Fruit fly (Drosophila melanogaster): ENCODE measurements around the gene Hmbs.

Gene Hmbs

DNA sequence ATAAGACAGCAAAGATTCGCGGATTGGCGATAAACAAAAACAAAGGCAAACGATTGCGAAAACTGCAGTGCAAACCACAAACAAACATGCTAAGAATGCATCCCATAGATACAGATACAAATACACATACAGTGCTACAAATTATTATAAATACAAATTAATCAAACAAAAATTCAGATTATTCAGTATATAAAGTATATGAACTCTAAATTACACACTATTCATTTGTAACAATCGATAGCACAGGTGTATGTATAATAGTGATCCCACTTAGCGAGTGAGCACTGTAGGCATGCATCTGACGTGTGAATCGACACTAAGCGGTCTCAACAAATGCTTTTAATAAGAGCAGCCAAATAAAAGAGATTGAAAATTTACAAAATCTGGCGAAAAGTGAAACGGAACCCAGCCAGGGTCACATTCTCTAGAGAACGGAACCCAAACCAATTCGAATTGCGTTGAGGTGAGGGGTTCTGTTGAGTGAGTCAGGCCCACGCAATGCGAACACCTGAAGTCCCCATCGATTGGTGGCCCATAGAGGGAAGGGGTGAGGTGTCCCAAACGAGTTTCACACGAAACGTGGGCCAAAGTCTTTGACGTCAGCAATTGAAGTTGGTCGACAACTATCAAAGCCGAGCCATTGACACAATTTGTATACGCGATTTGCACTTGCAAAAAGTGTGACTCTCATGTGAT, 39.9 kb downstream of the Hmbs start (continued):
- TF ChIP-seq OdsH (GFP tag; optimal IDR thresholded peaks at IDR 0.05), result peak; percentile 63

DNA sequence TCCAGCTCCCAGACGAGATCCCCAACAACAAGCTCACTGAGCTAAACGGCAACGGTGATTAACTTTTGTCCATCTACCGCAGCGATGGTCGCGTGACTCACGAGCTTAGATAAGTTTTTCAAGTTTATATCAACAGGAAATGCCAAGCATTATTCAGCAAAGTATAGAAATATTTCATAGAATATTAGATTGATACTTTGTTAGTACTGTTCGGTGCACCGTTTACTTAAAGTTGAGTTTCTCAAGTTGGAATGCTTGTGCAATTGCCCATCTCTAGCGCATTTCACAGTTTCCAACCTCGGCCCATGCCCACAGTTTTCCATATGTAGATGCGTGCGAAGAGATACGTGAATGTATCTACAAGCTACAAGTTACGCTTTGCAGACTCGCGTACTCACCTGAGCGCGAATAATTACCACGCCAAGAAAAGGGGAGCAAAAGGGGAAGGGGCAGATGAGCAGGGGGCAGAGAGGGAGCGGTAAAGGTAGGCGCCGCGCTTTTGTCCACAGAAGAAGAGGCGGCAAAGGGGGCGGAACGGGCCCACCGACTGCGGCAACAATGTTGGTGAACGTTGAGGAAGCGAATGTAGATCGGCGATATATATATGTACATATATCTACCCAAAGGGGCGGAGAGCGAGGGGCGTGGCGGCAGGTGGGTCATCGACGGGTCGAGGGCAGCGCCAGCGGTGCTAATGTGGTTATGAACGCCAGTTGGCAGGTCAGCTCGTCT, 41.5 kb downstream of the Hmbs start:
- TF ChIP-seq dl (GFP tag; optimal IDR thresholded peaks at IDR 0.05; ENCODE audit: insufficient read depth in 1 of 2, partially characterized antibody in 2 of 2), result no peak
- peak; percentile 1 for TF ChIP-seq sv (GFP tag; optimal IDR thresholded peaks at IDR 0.05)
- peak; percentile 15 for TF ChIP-seq h (GFP tag; optimal IDR thresholded peaks at IDR 0.05)

DNA sequence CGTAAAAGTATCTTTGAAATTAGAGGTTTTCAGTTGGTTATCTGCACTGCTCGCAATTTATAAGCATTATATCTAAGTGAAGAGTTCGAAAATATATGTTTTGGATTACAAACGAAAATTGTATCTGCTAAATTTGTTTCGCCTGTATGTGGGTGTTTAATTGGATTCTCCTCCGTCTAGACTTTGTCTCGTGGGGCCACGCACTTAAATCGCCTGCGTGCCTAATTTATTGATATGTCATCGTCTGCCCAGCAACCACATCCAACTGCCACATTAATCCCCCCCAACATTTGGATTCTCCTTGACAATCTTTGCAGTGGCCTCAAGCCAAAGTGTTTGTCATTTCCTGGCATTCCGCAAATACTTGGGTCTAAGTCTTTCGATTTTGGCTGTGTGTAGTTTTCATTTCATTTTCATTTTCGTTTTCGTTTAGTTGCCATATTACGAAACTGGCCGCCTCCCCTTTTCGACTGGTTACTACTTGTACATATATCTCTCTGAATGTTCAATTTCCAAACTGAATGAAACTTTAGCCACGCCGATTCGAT, 43.5 kb downstream of the Hmbs start:
- no peak for TF ChIP-seq pan (optimal IDR thresholded peaks at IDR 0.05)

DNA sequence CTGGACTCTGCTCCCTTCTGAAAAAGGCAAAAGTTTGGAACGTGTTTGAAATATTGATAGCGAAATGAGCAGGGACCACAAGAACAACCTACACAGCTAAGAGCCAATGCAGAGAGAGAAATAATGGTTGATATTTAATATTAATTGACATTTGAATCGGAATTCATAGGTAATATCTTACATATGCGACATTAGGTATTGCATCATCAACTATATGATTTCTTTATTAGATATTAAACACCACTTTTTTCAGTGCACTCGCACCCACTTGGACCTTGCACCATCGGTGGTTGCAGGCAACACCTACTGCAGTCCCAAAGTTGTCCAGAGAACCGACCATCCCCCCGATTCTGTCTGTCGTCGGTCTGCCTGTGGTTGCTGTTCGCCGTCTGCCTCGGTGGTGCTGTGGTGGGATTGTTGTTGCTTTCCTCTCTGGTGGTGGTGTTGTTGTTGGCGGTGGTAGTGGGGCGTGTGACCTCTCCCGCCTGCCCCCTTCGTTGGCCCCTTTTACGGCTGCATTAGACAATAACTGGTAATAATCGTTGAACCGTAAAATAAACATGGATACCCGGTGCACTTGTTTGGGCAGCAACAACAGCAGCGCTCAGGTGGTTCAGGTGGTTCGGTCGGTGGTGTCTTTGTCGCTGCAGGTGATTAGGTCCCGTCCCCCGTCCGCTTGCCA, 44.3 kb downstream of the Hmbs start:
- TF ChIP-seq Vsx2 (GFP tag; optimal IDR thresholded peaks at IDR 0.05; ENCODE audit: partially characterized antibody), result no peak
- peak; percentile 76 for TF ChIP-seq br (GFP tag; optimal IDR thresholded peaks at IDR 0.05)
- TF ChIP-seq CG32264 (GFP tag; optimal IDR thresholded peaks at IDR 0.05), result peak; percentile 57
- peak; percentile 81 for TF ChIP-seq fru (GFP tag; optimal IDR thresholded peaks at IDR 0.05)
- peak; percentile 4 for TF ChIP-seq tai (GFP tag; optimal IDR thresholded peaks at IDR 0.05)
- TF ChIP-seq sv (GFP tag; optimal IDR thresholded peaks at IDR 0.05), result peak; percentile 39
- peak; percentile 11 for TF ChIP-seq brk (GFP tag; optimal IDR thresholded peaks at IDR 0.05)
- peak; percentile 75 for TF ChIP-seq rgr (GFP tag; optimal IDR thresholded peaks at IDR 0.05)
- no peak for TF ChIP-seq N (GFP tag; optimal IDR thresholded peaks at IDR 0.05)
- peak; percentile 75 for TF ChIP-seq OdsH (GFP tag; optimal IDR thresholded peaks at IDR 0.05)
- TF ChIP-seq dsf (GFP tag; optimal IDR thresholded peaks at IDR 0.05; ENCODE audit: borderline replicate concordance), result peak; percentile 25
- peak; percentile 84 for TF ChIP-seq Sp1 (GFP tag; optimal IDR thresholded peaks at IDR 0.05)
- peak; percentile 32 for TF ChIP-seq CG9705 (GFP tag; optimal IDR thresholded peaks at IDR 0.05)
- peak; percentile 65 for TF ChIP-seq Jra (GFP tag; optimal IDR thresholded peaks at IDR 0.05)
- peak; percentile 70 for TF ChIP-seq psq (GFP tag; optimal IDR thresholded peaks at IDR 0.05)
- peak; percentile 80 for TF ChIP-seq HLH106 (tag; optimal IDR thresholded peaks at IDR 0.05)
- peak; percentile 72 for TF ChIP-seq ey (GFP tag; optimal IDR thresholded peaks at IDR 0.05)
- TF ChIP-seq h (GFP tag; optimal IDR thresholded peaks at IDR 0.05), result peak; percentile 83
- TF ChIP-seq Abd-B (GFP tag; optimal IDR thresholded peaks at IDR 0.05), result no peak
- no peak for TF ChIP-seq Dif (GFP tag; optimal IDR thresholded peaks at IDR 0.05; ENCODE audit: partially characterized antibody)
- TF ChIP-seq Hnf4 (GFP tag; optimal IDR thresholded peaks at IDR 0.05), result peak; percentile 83
- no peak for TF ChIP-seq GATAd (GFP tag; optimal IDR thresholded peaks at IDR 0.05)
- no peak for TF ChIP-seq Dfd (GFP tag; optimal IDR thresholded peaks at IDR 0.05)
- TF ChIP-seq dmrt93B (GFP tag; optimal IDR thresholded peaks at IDR 0.05), result peak; percentile 40
- TF ChIP-seq foxo (GFP tag; optimal IDR thresholded peaks at IDR 0.05), result peak in 1 of 2 experiments; percentile 71
- TF ChIP-seq woc (GFP tag; optimal IDR thresholded peaks at IDR 0.05), result peak; percentile 63

DNA sequence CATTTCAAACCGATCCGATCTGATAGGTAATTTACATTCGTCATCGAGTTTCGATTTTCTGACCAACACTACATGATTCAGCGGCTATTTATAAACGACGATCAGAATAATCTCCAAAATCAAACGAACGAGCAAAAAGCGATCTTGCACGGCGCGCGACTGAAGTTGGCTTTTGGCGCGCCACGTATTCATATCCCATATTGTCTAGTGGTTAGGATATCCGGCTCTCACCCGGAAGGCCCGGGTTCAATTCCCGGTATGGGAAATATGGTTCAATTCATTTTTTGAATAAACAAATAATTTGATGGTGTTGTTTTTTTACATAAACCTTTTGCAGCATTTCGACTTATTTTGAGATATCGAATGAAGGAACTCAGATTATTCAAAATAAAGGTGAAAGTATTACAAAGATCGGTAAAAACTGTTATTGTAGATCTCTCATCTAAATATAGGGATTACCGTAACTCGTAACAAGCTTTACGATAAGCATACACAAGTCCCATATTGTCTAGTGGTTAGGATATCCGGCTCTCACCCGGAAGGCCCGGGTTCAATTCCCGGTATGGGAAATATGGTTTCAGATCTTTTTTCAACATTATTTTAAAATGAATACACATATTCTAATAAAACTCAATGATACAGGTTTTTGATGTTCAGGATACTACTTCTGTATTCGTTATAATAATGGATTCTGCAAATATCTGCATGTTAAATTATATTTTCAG, 45.2 kb downstream of the Hmbs start:
- TF ChIP-seq tai (GFP tag; optimal IDR thresholded peaks at IDR 0.05), result no peak
- peak; percentile 63 for TF ChIP-seq CrebA (GFP tag; optimal IDR thresholded peaks at IDR 0.05; ENCODE audit: borderline replicate concordance)

Measured in whole organism, wandering third instar larva.